Fruit fly (Drosophila melanogaster) whole organism, embryonic: ENCODE results near the gene CG31103.

Experiments used
- Adf1 ChIP-seq: fragments of 200-800 bp; sonication (Bioruptor generic); IDR thresholded peaks from 2 replicates; pipeline ENCODE4 v1.3.6; 2022; ENCODE audit warnings: missing biosample characterization, missing genetic modification characterization
- CG11093 ChIP-seq: fragments of 200-800 bp; sonication (Bioruptor generic); IDR thresholded peaks from 3 replicates; pipeline ENCODE4 v1.3.6; 2022; ENCODE audit warnings: missing biosample characterization, missing genetic modification characterization
- CG11398 ChIP-seq: fragments of 200-800 bp; sonication (Bioruptor generic); optimal IDR thresholded peaks from 2 replicates; lab custom pipeline; 2016; ENCODE audit warnings: missing biosample characterization, missing genetic modification characterization
- CG12299 ChIP-seq: fragments of 200-800 bp; sonication (Bioruptor generic); optimal IDR thresholded peaks from 2 replicates; lab custom pipeline; 2018; ENCODE audit warnings: missing biosample characterization, mild to moderate bottlenecking, missing genetic modification characterization
- CG12942 ChIP-seq: fragments of 200-800 bp; sonication (Bioruptor generic); optimal IDR thresholded peaks from 3 replicates; lab custom pipeline; 2016; ENCODE audit warnings: missing biosample characterization, missing genetic modification characterization
- CG14050 ChIP-seq: fragments of 200-800 bp; sonication (Bioruptor generic); IDR thresholded peaks from 3 replicates; pipeline ENCODE4 v1.3.6; 2022; ENCODE audit warnings: missing biosample characterization, missing genetic modification characterization
- CG17186 ChIP-seq: fragments of 200-800 bp; sonication (Bioruptor generic); optimal IDR thresholded peaks from 3 replicates; lab custom pipeline; 2017; ENCODE audit warnings: missing biosample characterization, missing genetic modification reagents, missing genetic modification characterization
- CG17359 ChIP-seq: fragments of 200-800 bp; sonication (Bioruptor generic); optimal IDR thresholded peaks from 3 replicates; lab custom pipeline; 2018; ENCODE audit warnings: missing biosample characterization, mild to moderate bottlenecking, missing genetic modification characterization, moderate library complexity
- CG17802 ChIP-seq: fragments of 200-800 bp; sonication (Bioruptor generic); optimal IDR thresholded peaks from 2 replicates; lab custom pipeline; 2018; ENCODE audit warnings: missing biosample characterization, mild to moderate bottlenecking, missing genetic modification characterization, moderate library complexity
- CG1832 ChIP-seq: fragments of 200-800 bp; sonication (Bioruptor generic); optimal IDR thresholded peaks from 2 replicates; lab custom pipeline; 2017; ENCODE audit warnings: missing biosample characterization, mild to moderate bottlenecking, missing genetic modification characterization, inconsistent platforms
- CG2116 ChIP-seq: fragments of 200-800 bp; sonication (Bioruptor generic); optimal IDR thresholded peaks from 3 replicates; lab custom pipeline; 2018; ENCODE audit warnings: missing biosample characterization, mild to moderate bottlenecking, missing genetic modification characterization
- CG32767 ChIP-seq: fragments of 200-800 bp; sonication (Bioruptor generic); IDR thresholded peaks from 2 replicates; pipeline ENCODE4 v1.3.6; 2022; ENCODE audit warnings: missing biosample characterization, missing genetic modification characterization
- CG3281 ChIP-seq: fragments of 200-800 bp; sonication (Bioruptor generic); optimal IDR thresholded peaks from 3 replicates; lab custom pipeline; 2017; ENCODE audit warnings: missing biosample characterization, mild to moderate bottlenecking, missing genetic modification characterization
- CG42726 ChIP-seq: fragments of 200-800 bp; sonication (Bioruptor generic); IDR thresholded peaks from 2 replicates; pipeline ENCODE4 v1.3.6; 2022; ENCODE audit warnings: missing biosample characterization, missing genetic modification characterization; ENCODE audit not compliant: partially characterized antibody
- CG5180 ChIP-seq: fragments of 200-800 bp; sonication (Bioruptor generic); optimal IDR thresholded peaks from 3 replicates; lab custom pipeline; 2017; ENCODE audit warnings: missing biosample characterization, missing genetic modification characterization, mild to moderate bottlenecking, moderate library complexity, missing genetic modification reagents
- CG9797 ChIP-seq: fragments of 200-800 bp; sonication (Bioruptor generic); optimal IDR thresholded peaks from 3 replicates; lab custom pipeline; 2018; ENCODE audit warnings: missing biosample characterization, mild to moderate bottlenecking, missing genetic modification characterization
- Doc2 ChIP-seq: fragments of 200-800 bp; sonication (Bioruptor generic); IDR thresholded peaks from 2 replicates; pipeline ENCODE4 v1.3.6; 2022; ENCODE audit warnings: missing biosample characterization, missing genetic modification characterization
- Fer2 ChIP-seq: fragments of 200-800 bp; sonication (Bioruptor generic); optimal IDR thresholded peaks from 2 replicates; lab custom pipeline; 2018; ENCODE audit warnings: missing biosample characterization, mild to moderate bottlenecking, missing genetic modification characterization, moderate library complexity
- Hmr ChIP-seq: fragments of 200-800 bp; sonication (Bioruptor generic); optimal IDR thresholded peaks from 3 replicates; lab custom pipeline; 2017; ENCODE audit warnings: mild to moderate bottlenecking, missing biosample characterization, missing genetic modification reagents, missing genetic modification characterization
- Hr3 ChIP-seq: fragments of 200-800 bp; sonication (Bioruptor generic); optimal IDR thresholded peaks from 3 replicates; lab custom pipeline; 2016; ENCODE audit warnings: missing biosample characterization, missing genetic modification characterization
- Hsf ChIP-seq: fragments of 200-800 bp; sonication (Bioruptor generic); optimal IDR thresholded peaks from 3 replicates; lab custom pipeline; 2016; ENCODE audit warnings: missing biosample characterization, missing genetic modification characterization
- MESR4 ChIP-seq: fragments of 200-800 bp; sonication (Bioruptor generic); optimal IDR thresholded peaks from 2 replicates; lab custom pipeline; 2018; ENCODE audit warnings: missing biosample characterization, mild to moderate bottlenecking, missing genetic modification characterization, moderate library complexity
- Mad ChIP-seq: fragments of 200-800 bp; sonication (Bioruptor generic); optimal IDR thresholded peaks from 2 replicates; lab custom pipeline; 2016; ENCODE audit warnings: missing biosample characterization, missing genetic modification characterization
- Med ChIP-seq: fragments of 200-800 bp; sonication (Bioruptor generic); peaks from one replicate; lab custom pipeline; 2016; ENCODE audit warnings: missing biosample characterization, missing genetic modification characterization, mild to moderate bottlenecking, inconsistent platforms, moderate library complexity
- PHDP ChIP-seq: fragments of 200-800 bp; sonication (Bioruptor generic); optimal IDR thresholded peaks from 3 replicates; lab custom pipeline; 2018; ENCODE audit warnings: missing biosample characterization, mild to moderate bottlenecking, missing genetic modification characterization, moderate library complexity
- Poxn ChIP-seq: fragments of 200-800 bp; sonication (Bioruptor generic); IDR thresholded peaks from 2 replicates; pipeline ENCODE4 v1.3.6; 2022; ENCODE audit warnings: missing biosample characterization, missing genetic modification characterization
- Scr ChIP-seq: fragments of 200-800 bp; sonication (Bioruptor generic); IDR thresholded peaks from 2 replicates; pipeline ENCODE4 v1.3.6; 2022; ENCODE audit warnings: missing biosample characterization, missing genetic modification characterization; ENCODE audit not compliant: partially characterized antibody
- Sox102F ChIP-seq: fragments of 200-800 bp; sonication (Bioruptor generic); optimal IDR thresholded peaks from 2 replicates; lab custom pipeline; 2018; ENCODE audit warnings: missing biosample characterization, mild to moderate bottlenecking, missing genetic modification characterization, moderate library complexity
- Xbp1 ChIP-seq: fragments of 200-800 bp; sonication (Bioruptor generic); optimal IDR thresholded peaks from 3 replicates; lab custom pipeline; 2016; ENCODE audit warnings: missing biosample characterization, mild to moderate bottlenecking, missing genetic modification characterization
- aop ChIP-seq: fragments of 200-800 bp; sonication (Bioruptor generic); IDR thresholded peaks from 2 replicates; pipeline ENCODE4 v1.3.6; 2022; ENCODE audit warnings: missing biosample characterization, missing genetic modification characterization
- caup ChIP-seq: fragments of 200-800 bp; sonication (Bioruptor generic); optimal IDR thresholded peaks from 3 replicates; lab custom pipeline; 2017; ENCODE audit warnings: missing biosample characterization, mild to moderate bottlenecking, missing genetic modification characterization, moderate library complexity; ENCODE audit not compliant: severe bottlenecking
- dmrt99B ChIP-seq: fragments of 200-800 bp; sonication (Bioruptor generic); optimal IDR thresholded peaks from 2 replicates; lab custom pipeline; 2018; ENCODE audit warnings: missing biosample characterization, mild to moderate bottlenecking, missing genetic modification characterization, moderate library complexity
- dpn ChIP-seq, 2 experiments: fragments of 200-800 bp; sonication (Bioruptor generic); optimal IDR thresholded peaks; 3 replicates each; lab custom pipeline; 2016; ENCODE audit warnings: missing biosample characterization in 2 of 2, missing genetic modification characterization in 2 of 2
- dysf ChIP-seq: fragments of 200-800 bp; sonication (Bioruptor generic); IDR thresholded peaks from 3 replicates; pipeline ENCODE4 v1.3.6; 2022; ENCODE audit warnings: missing biosample characterization, missing genetic modification characterization
- gro ChIP-seq: fragments of 200-800 bp; sonication (Bioruptor generic); optimal IDR thresholded peaks from 2 replicates; lab custom pipeline; 2016; ENCODE audit warnings: missing biosample characterization, missing genetic modification characterization
- hb ChIP-seq: fragments of 200-800 bp; sonication (Bioruptor generic); IDR thresholded peaks from 3 replicates; pipeline ENCODE4 v1.3.6; 2022; ENCODE audit warnings: missing biosample characterization, missing genetic modification characterization; ENCODE audit not compliant: partially characterized antibody
- nom ChIP-seq: fragments of 200-800 bp; sonication (Bioruptor generic); optimal IDR thresholded peaks from 2 replicates; lab custom pipeline; 2017; ENCODE audit warnings: missing biosample characterization, missing genetic modification characterization, mild to moderate bottlenecking, moderate library complexity, missing genetic modification reagents
- oc ChIP-seq: fragments of 200-800 bp; sonication (Bioruptor generic); optimal IDR thresholded peaks from 2 replicates; lab custom pipeline; 2018; ENCODE audit warnings: missing biosample characterization, mild to moderate bottlenecking, missing genetic modification characterization, moderate library complexity
- onecut ChIP-seq: fragments of 200-800 bp; sonication (Bioruptor generic); IDR thresholded peaks from 2 replicates; pipeline ENCODE4 v1.3.6; 2022; ENCODE audit warnings: missing biosample characterization, missing genetic modification characterization
- org-1 ChIP-seq: fragments of 200-800 bp; sonication (Bioruptor generic); optimal IDR thresholded peaks from 2 replicates; lab custom pipeline; 2017; ENCODE audit warnings: missing biosample characterization, missing genetic modification characterization
- sens ChIP-seq: fragments of 200-800 bp; sonication (Bioruptor generic); peaks from one replicate; lab custom pipeline; 2016; ENCODE audit warnings: missing biosample characterization, missing genetic modification characterization
- sob ChIP-seq: fragments of 200-800 bp; sonication (Bioruptor generic); IDR thresholded peaks from 2 replicates; pipeline ENCODE4 v1.3.6; 2022; ENCODE audit warnings: missing biosample characterization, missing genetic modification characterization
- unc-4 ChIP-seq: fragments of 200-800 bp; sonication (Bioruptor generic); IDR thresholded peaks from 2 replicates; pipeline ENCODE4 v1.3.6; 2022; ENCODE audit warnings: missing biosample characterization, missing genetic modification characterization; ENCODE audit not compliant: partially characterized antibody
- zen2 ChIP-seq: fragments of 200-800 bp; sonication (Bioruptor generic); IDR thresholded peaks from 3 replicates; pipeline ENCODE4 v1.3.6; 2022; ENCODE audit warnings: missing biosample characterization, missing genetic modification characterization; ENCODE audit not compliant: partially characterized antibody
- zfh1 ChIP-seq: fragments of 200-800 bp; sonication (Bioruptor generic); IDR thresholded peaks from 3 replicates; pipeline ENCODE4 v1.3.6; 2022; ENCODE audit warnings: missing biosample characterization, missing genetic modification characterization
- zfh2 ChIP-seq: fragments of 200-800 bp; sonication (Bioruptor generic); optimal IDR thresholded peaks from 2 replicates; lab custom pipeline; 2016; ENCODE audit warnings: missing biosample characterization, missing genetic modification characterization

The CG31103 gene

dm6 chr3R:25215123-25215522 is 4.0 kb upstream of the CG31103 start, which contains the start of gene Saysd1 (continued):
- TF ChIP-seq CG3281 (GFP tag; lab: Kevin White, UChicago) (no peak), CG14050 (GFP tag; lab: Robert Waterston, UW) (no peak), org-1 (no peak), Hmr (GFP tag; lab: Kevin White, UChicago) (no peak), zfh1 (GFP tag; lab: Robert Waterston, UW) (peak; percentile 45; the same call in 1 of the 3 replicates), CG5180 (GFP tag; lab: Kevin White, UChicago) (no peak), Sox102F (GFP tag; lab: Kevin White, UChicago) (no peak)
- TF ChIP-seq, all 482 proteins: peak for 141

- TF ChIP-seq sens (GFP tag; lab: Kevin White, UChicago) (no peak), CG17359 (tag; lab: Kevin White, UChicago) (no peak), hb (GFP tag; lab: Robert Waterston, UW) (no peak), nom (no peak), Med (peak; percentile 22), dmrt99B (no peak), Doc2 (GFP tag; lab: Robert Waterston, UW) (no peak)
Observed at dm6 chr3R:25215997-25216396, 3.1 kb upstream of the CG31103 start, which contains the start of gene CG31106. Gene CG31106 (plus strand): TSS chr3R:25216297.

- TF ChIP-seq CG9797 (GFP tag; lab: Kevin White, UChicago): peak; percentile 21
- TF ChIP-seq sob (GFP tag; lab: Robert Waterston, UW): no peak
- TF ChIP-seq CG1832: no peak
- TF ChIP-seq unc-4 (GFP tag; lab: Robert Waterston, UW): peak; percentile 89
- TF ChIP-seq oc: no peak
- peak; percentile 81 for TF ChIP-seq CG17802 (tag; lab: Kevin White, UChicago)
- TF ChIP-seq dysf (GFP tag; lab: Robert Waterston, UW): no peak
- TF ChIP-seq zfh2 (GFP tag; lab: Kevin White, UChicago): no peak
- peak; percentile 94 for TF ChIP-seq zen2 (GFP tag; lab: Robert Waterston, UW)
- TF ChIP-seq gro (GFP tag; lab: Kevin White, UChicago): no peak
- peak; percentile 88 for TF ChIP-seq Scr (GFP tag; lab: Robert Waterston, UW)
- TF ChIP-seq onecut: peak; percentile 50; the same call in 1 of the 2 replicates
- TF ChIP-seq Mad: peak; percentile 3
- TF ChIP-seq CG42726: peak; percentile 77
- TF ChIP-seq CG11093 (GFP tag; lab: Robert Waterston, UW): no peak
- TF ChIP-seq CG2116 (GFP tag; lab: Kevin White, UChicago): peak; percentile 84
- TF ChIP-seq Xbp1 (GFP tag; lab: Kevin White, UChicago): peak; percentile 8
- TF ChIP-seq Poxn (GFP tag; lab: Robert Waterston, UW): no peak
- TF ChIP-seq CG12942 (GFP tag; lab: Kevin White, UChicago): no peak
- TF ChIP-seq CG12299: no peak
- no peak for TF ChIP-seq CG11398 (GFP tag; lab: Kevin White, UChicago)
- TF ChIP-seq PHDP (tag; lab: Kevin White, UChicago): no peak
- peak; percentile 94 for TF ChIP-seq hb (GFP tag; lab: Robert Waterston, UW)
- TF ChIP-seq aop: no peak
- TF ChIP-seq CG17186 (GFP tag; lab: Kevin White, UChicago): peak; percentile 2
- TF ChIP-seq Hsf (GFP tag; lab: Kevin White, UChicago): no peak
- peak; percentile 11; the same call in 1 of the 2 replicates for TF ChIP-seq Adf1 (GFP tag; lab: Robert Waterston, UW)
- TF ChIP-seq Hr3 (GFP tag; lab: Kevin White, UChicago): peak; percentile 64
- TF ChIP-seq caup (GFP tag; lab: Kevin White, UChicago): no peak
- TF ChIP-seq dpn (GFP tag; optimal IDR thresholded peaks at IDR 0.05; lab: Kevin White, UChicago): peak in 1 of 2 experiments; percentile 6
- no peak for TF ChIP-seq Fer2
- TF ChIP-seq MESR4: peak; percentile 8
- no peak for TF ChIP-seq CG32767 (GFP tag; lab: Robert Waterston, UW)
Observed at dm6 chr3R:25221203-25221807, 2.2 kb downstream of the CG31103 start, which contains the start of gene Alg9. Gene Alg9 (plus strand): TSS chr3R:25221589.
